Fruit fly (Drosophila melanogaster) whole organism, embryonic: ENCODE measurements around the gene CG33986.

Experiments used
- B-H2 ChIP-seq: fragments of 200-800 bp; sonication (Bioruptor generic); optimal IDR thresholded peaks from 2 replicates; lab custom pipeline; 2018; ENCODE audit warnings: missing biosample characterization, mild to moderate bottlenecking, missing genetic modification characterization
- CG10209 ChIP-seq: fragments of 200-800 bp; sonication (Bioruptor generic); optimal IDR thresholded peaks from 3 replicates; lab custom pipeline; 2017; ENCODE audit warnings: missing biosample characterization, mild to moderate bottlenecking, missing genetic modification characterization, missing genetic modification reagents
- CG11504 ChIP-seq: fragments of 200-800 bp; sonication (Bioruptor generic); optimal IDR thresholded peaks from 3 replicates; lab custom pipeline; 2019; ENCODE audit warnings: missing biosample characterization, mild to moderate bottlenecking, missing genetic modification characterization, moderate library complexity
- CG12659 ChIP-seq: fragments of 200-800 bp; sonication (Bioruptor generic); optimal IDR thresholded peaks from 3 replicates; lab custom pipeline; 2017; ENCODE audit warnings: mild to moderate bottlenecking, missing biosample characterization, missing genetic modification reagents, missing genetic modification characterization
- CG15479 ChIP-seq: fragments of 200-800 bp; sonication (Bioruptor generic); optimal IDR thresholded peaks from 3 replicates; lab custom pipeline; 2019; ENCODE audit warnings: missing biosample characterization, mild to moderate bottlenecking, missing genetic modification characterization, moderate library complexity
- CG17385 ChIP-seq: fragments of 200-800 bp; sonication (Bioruptor generic); optimal IDR thresholded peaks from 3 replicates; lab custom pipeline; 2018; ENCODE audit warnings: missing biosample characterization, mild to moderate bottlenecking, missing genetic modification characterization
- CG2199 ChIP-seq: fragments of 200-800 bp; sonication (Bioruptor generic); IDR thresholded peaks from 3 replicates; pipeline ENCODE4 v1.3.6; 2022; ENCODE audit warnings: missing biosample characterization, missing genetic modification characterization
- CG2678 ChIP-seq: fragments of 200-800 bp; sonication (Bioruptor generic); optimal IDR thresholded peaks from 3 replicates; lab custom pipeline; 2019; ENCODE audit warnings: missing biosample characterization, mild to moderate bottlenecking, missing genetic modification characterization, moderate library complexity
- CG31365 ChIP-seq: fragments of 200-800 bp; sonication (Bioruptor generic); optimal IDR thresholded peaks from 2 replicates; lab custom pipeline; 2018; ENCODE audit warnings: missing biosample characterization, mild to moderate bottlenecking, missing genetic modification characterization
- CG33557 ChIP-seq: fragments of 200-800 bp; sonication (Bioruptor generic); optimal IDR thresholded peaks from 2 replicates; lab custom pipeline; 2019; ENCODE audit warnings: missing biosample characterization, mild to moderate bottlenecking, missing genetic modification characterization, moderate library complexity
- CG4360 ChIP-seq: fragments of 200-800 bp; sonication (Bioruptor generic); IDR thresholded peaks from 2 replicates; pipeline ENCODE4 v1.3.6; 2022; ENCODE audit warnings: missing biosample characterization, missing genetic modification characterization
- CG6765 ChIP-seq: fragments of 200-800 bp; sonication (Bioruptor generic); optimal IDR thresholded peaks from 3 replicates; lab custom pipeline; 2017; ENCODE audit warnings: missing biosample characterization, mild to moderate bottlenecking, missing genetic modification characterization
- CG7556 ChIP-seq: fragments of 200-800 bp; sonication (Bioruptor generic); optimal IDR thresholded peaks from 2 replicates; lab custom pipeline; 2017; ENCODE audit warnings: missing biosample characterization, mild to moderate bottlenecking, missing genetic modification characterization
- CG7987 ChIP-seq: fragments of 200-800 bp; sonication (Bioruptor generic); optimal IDR thresholded peaks from 2 replicates; lab custom pipeline; 2018; ENCODE audit warnings: missing biosample characterization, mild to moderate bottlenecking, missing genetic modification characterization, moderate library complexity
- CG9797 ChIP-seq: fragments of 200-800 bp; sonication (Bioruptor generic); optimal IDR thresholded peaks from 3 replicates; lab custom pipeline; 2018; ENCODE audit warnings: missing biosample characterization, mild to moderate bottlenecking, missing genetic modification characterization
- CHES-1-like ChIP-seq: fragments of 200-800 bp; sonication (Bioruptor generic); optimal IDR thresholded peaks from 2 replicates; lab custom pipeline; 2016; ENCODE audit warnings: missing biosample characterization, missing genetic modification characterization
- Dip3 ChIP-seq: fragments of 200-800 bp; sonication (Bioruptor generic); optimal IDR thresholded peaks from 3 replicates; lab custom pipeline; 2016; ENCODE audit warnings: missing biosample characterization, missing genetic modification characterization
- Doc2 ChIP-seq: fragments of 200-800 bp; sonication (Bioruptor generic); IDR thresholded peaks from 2 replicates; pipeline ENCODE4 v1.3.6; 2022; ENCODE audit warnings: missing biosample characterization, missing genetic modification characterization
- Ets97D ChIP-seq: fragments of 200-800 bp; sonication (Bioruptor generic); optimal IDR thresholded peaks from 3 replicates; lab custom pipeline; 2016; ENCODE audit warnings: missing biosample characterization, missing genetic modification characterization
- HLH54F ChIP-seq: fragments of 200-800 bp; sonication (Bioruptor generic); optimal IDR thresholded peaks from 3 replicates; lab custom pipeline; 2016; ENCODE audit warnings: missing biosample characterization, missing genetic modification characterization
- Hand ChIP-seq: fragments of 200-800 bp; sonication (Bioruptor generic); optimal IDR thresholded peaks from 2 replicates; lab custom pipeline; 2017; ENCODE audit warnings: mild to moderate bottlenecking, missing biosample characterization, missing genetic modification reagents, missing genetic modification characterization
- Hr51 ChIP-seq, 2 experiments: fragments of 200-800 bp; sonication (Bioruptor generic); optimal IDR thresholded peaks; 2 replicates in 1 of 2; 3 replicates in 1 of 2; lab custom pipeline; 2016 to 2018; ENCODE audit warnings: missing biosample characterization in 2 of 2, missing genetic modification characterization in 2 of 2, mild to moderate bottlenecking in 1 of 2, moderate library complexity in 1 of 2
- Lhr ChIP-seq: fragments of 200-800 bp; sonication (Bioruptor generic); optimal IDR thresholded peaks from 3 replicates; lab custom pipeline; 2017; ENCODE audit warnings: mild to moderate bottlenecking, missing biosample characterization, missing genetic modification reagents, missing genetic modification characterization
- MESR4 ChIP-seq: fragments of 200-800 bp; sonication (Bioruptor generic); optimal IDR thresholded peaks from 2 replicates; lab custom pipeline; 2018; ENCODE audit warnings: missing biosample characterization, mild to moderate bottlenecking, missing genetic modification characterization, moderate library complexity
- Med ChIP-seq: fragments of 200-800 bp; sonication (Bioruptor generic); peaks from one replicate; lab custom pipeline; 2016; ENCODE audit warnings: missing biosample characterization, missing genetic modification characterization, mild to moderate bottlenecking, inconsistent platforms, moderate library complexity
- Myb ChIP-seq: fragments of 200-800 bp; sonication (Bioruptor generic); optimal IDR thresholded peaks from 2 replicates; lab custom pipeline; 2016; ENCODE audit warnings: missing biosample characterization, missing genetic modification characterization
- Neu2 ChIP-seq: fragments of 200-800 bp; sonication (Bioruptor generic); optimal IDR thresholded peaks from 3 replicates; lab custom pipeline; 2016; ENCODE audit warnings: missing biosample characterization, missing genetic modification characterization, borderline replicate concordance
- Ptx1 ChIP-seq: fragments of 200-800 bp; sonication (Bioruptor generic); IDR thresholded peaks from 2 replicates; pipeline ENCODE4 v1.3.6; 2022; ENCODE audit warnings: missing biosample characterization, missing genetic modification characterization
- Vsx1 ChIP-seq: fragments of 200-800 bp; sonication (Bioruptor generic); optimal IDR thresholded peaks from 2 replicates; lab custom pipeline; 2017; ENCODE audit warnings: missing biosample characterization, mild to moderate bottlenecking, missing genetic modification characterization, missing genetic modification reagents
- amos ChIP-seq: fragments of 200-800 bp; sonication (Bioruptor generic); IDR thresholded peaks from 2 replicates; pipeline ENCODE4 v1.3.6; 2022; ENCODE audit warnings: missing biosample characterization, missing genetic modification characterization; ENCODE audit not compliant: partially characterized antibody
- aop ChIP-seq: fragments of 200-800 bp; sonication (Bioruptor generic); IDR thresholded peaks from 2 replicates; pipeline ENCODE4 v1.3.6; 2022; ENCODE audit warnings: missing biosample characterization, missing genetic modification characterization
- bab2 ChIP-seq: fragments of 200-800 bp; sonication (Bioruptor generic); optimal IDR thresholded peaks from 2 replicates; lab custom pipeline; 2016; ENCODE audit warnings: missing biosample characterization, missing genetic modification characterization
- bbx ChIP-seq: fragments of 200-800 bp; sonication (Bioruptor generic); IDR thresholded peaks from 2 replicates; pipeline ENCODE4 v1.3.6; 2022; ENCODE audit warnings: missing biosample characterization, missing genetic modification characterization; ENCODE audit not compliant: partially characterized antibody
- cg ChIP-seq: fragments of 200-800 bp; sonication (Bioruptor generic); optimal IDR thresholded peaks from 3 replicates; lab custom pipeline; 2019; ENCODE audit warnings: missing biosample characterization, mild to moderate bottlenecking, missing genetic modification characterization, moderate library complexity
- eve ChIP-seq, 2 experiments: fragments of >200 bp; optimal IDR thresholded peaks; 2 replicates each; lab custom pipeline; 2017; ENCODE audit warnings: missing biosample characterization in 2 of 2, missing genetic modification characterization in 2 of 2
- exex ChIP-seq: fragments of 200-800 bp; sonication (Bioruptor generic); optimal IDR thresholded peaks from 4 replicates; lab custom pipeline; 2018; ENCODE audit warnings: missing biosample characterization, mild to moderate bottlenecking, missing genetic modification characterization, moderate library complexity
- fd96Cb ChIP-seq: fragments of 200-800 bp; sonication (Bioruptor generic); optimal IDR thresholded peaks from 2 replicates; lab custom pipeline; 2018; ENCODE audit warnings: missing biosample characterization, mild to moderate bottlenecking, missing genetic modification characterization, moderate library complexity
- gce ChIP-seq: fragments of 200-800 bp; sonication (Bioruptor generic); IDR thresholded peaks from 3 replicates; pipeline ENCODE4 v1.3.6; 2022; ENCODE audit warnings: missing biosample characterization, missing genetic modification characterization
- lilli ChIP-seq: fragments of 200-800 bp; sonication (Bioruptor generic); optimal IDR thresholded peaks from 3 replicates; lab custom pipeline; 2016; ENCODE audit warnings: missing biosample characterization, missing genetic modification characterization
- nom ChIP-seq: fragments of 200-800 bp; sonication (Bioruptor generic); optimal IDR thresholded peaks from 2 replicates; lab custom pipeline; 2017; ENCODE audit warnings: missing biosample characterization, missing genetic modification characterization, mild to moderate bottlenecking, moderate library complexity, missing genetic modification reagents
- pb ChIP-seq: fragments of 200-800 bp; sonication (Bioruptor generic); optimal IDR thresholded peaks from 3 replicates; lab custom pipeline; 2016; ENCODE audit warnings: missing biosample characterization, missing genetic modification characterization
- repo ChIP-seq: fragments of 200-800 bp; sonication (Bioruptor generic); optimal IDR thresholded peaks from 2 replicates; lab custom pipeline; 2016; ENCODE audit warnings: missing biosample characterization, missing genetic modification characterization
- sd ChIP-seq: fragments of 200-800 bp; sonication (Bioruptor generic); optimal IDR thresholded peaks from 3 replicates; lab custom pipeline; 2018; ENCODE audit warnings: missing biosample characterization, mild to moderate bottlenecking, missing genetic modification characterization, moderate library complexity
- seq ChIP-seq: fragments of 200-800 bp; sonication (Bioruptor generic); IDR thresholded peaks from 2 replicates; pipeline ENCODE4 v1.3.6; 2022; ENCODE audit warnings: missing biosample characterization, missing genetic modification characterization
- sim ChIP-seq: fragments of 200-800 bp; sonication (Bioruptor generic); IDR thresholded peaks from 2 replicates; pipeline ENCODE4 v1.3.6; 2022; ENCODE audit warnings: missing biosample characterization, missing genetic modification characterization
- stc ChIP-seq: fragments of 200-800 bp; sonication (Bioruptor generic); IDR thresholded peaks from 2 replicates; pipeline ENCODE4 v1.3.6; 2022; ENCODE audit warnings: missing biosample characterization, missing genetic modification characterization
- tna ChIP-seq: fragments of 200-800 bp; sonication (Bioruptor generic); IDR thresholded peaks from 2 replicates; pipeline ENCODE4 v1.3.6; 2022; ENCODE audit warnings: missing biosample characterization, missing genetic modification characterization; ENCODE audit not compliant: partially characterized antibody
- unc-4 ChIP-seq: fragments of 200-800 bp; sonication (Bioruptor generic); IDR thresholded peaks from 2 replicates; pipeline ENCODE4 v1.3.6; 2022; ENCODE audit warnings: missing biosample characterization, missing genetic modification characterization; ENCODE audit not compliant: partially characterized antibody
- zfh1 ChIP-seq: fragments of 200-800 bp; sonication (Bioruptor generic); IDR thresholded peaks from 3 replicates; pipeline ENCODE4 v1.3.6; 2022; ENCODE audit warnings: missing biosample characterization, missing genetic modification characterization

Gene CG33986

dm6 chr3L:15514814-15515495 is 10.1 kb downstream of the CG33986 start (continued):
- TF ChIP-seq Lhr (GFP tag; lab: Kevin White, UChicago): no peak
- TF ChIP-seq CG10209: no peak
- no peak for TF ChIP-seq lilli (GFP tag; lab: Kevin White, UChicago)
- no peak for TF ChIP-seq Myb
- peak; percentile 91 for TF ChIP-seq CG17385 (GFP tag; lab: Kevin White, UChicago)
- TF ChIP-seq MESR4: no peak
- TF ChIP-seq bab2 (GFP tag; lab: Kevin White, UChicago): no peak
- TF ChIP-seq CG15479 (GFP tag; lab: Kevin White, UChicago): no peak
- TF ChIP-seq CG31365 (tag; lab: Kevin White, UChicago): no peak
- no peak for TF ChIP-seq HLH54F
- peak; percentile 17 for TF ChIP-seq sd (tag; lab: Kevin White, UChicago)
- TF ChIP-seq CG7987 (GFP tag; lab: Kevin White, UChicago): no peak
- peak in 1 of 2 experiments; percentile 81 for TF ChIP-seq eve (GFP tag; optimal IDR thresholded peaks at IDR 0.05; lab: Kevin White, UChicago)
- no peak for TF ChIP-seq gce
- TF ChIP-seq Hand (GFP tag; lab: Kevin White, UChicago): peak; percentile 24
- no peak for TF ChIP-seq CHES-1-like
- no peak for TF ChIP-seq CG33557 (GFP tag; lab: Kevin White, UChicago)
- TF ChIP-seq CG9797 (GFP tag; lab: Kevin White, UChicago): no peak
- no peak for TF ChIP-seq CG7556 (GFP tag; lab: Kevin White, UChicago)
- no peak for TF ChIP-seq Neu2 (GFP tag; lab: Kevin White, UChicago)
- TF ChIP-seq tna (GFP tag; lab: Robert Waterston, UW): no peak
- no peak for TF ChIP-seq pb
- no peak for TF ChIP-seq Dip3 (GFP tag; lab: Kevin White, UChicago)
- TF ChIP-seq Hr51 (GFP tag; optimal IDR thresholded peaks at IDR 0.05; lab: Kevin White, UChicago): no peak
- 0 out of 3 replicates have a peak, but pooled peaks have one; percentile 33 for TF ChIP-seq CG2199 (GFP tag; lab: Robert Waterston, UW)
- TF ChIP-seq CG11504 (tag; lab: Kevin White, UChicago): no peak
- TF ChIP-seq aop: no peak
- peak; percentile 0 for TF ChIP-seq B-H2 (GFP tag; lab: Kevin White, UChicago)
- no peak for TF ChIP-seq bbx (GFP tag; lab: Robert Waterston, UW)
- no peak for TF ChIP-seq seq (GFP tag; lab: Robert Waterston, UW)
- TF ChIP-seq CG12659 (GFP tag; lab: Kevin White, UChicago): no peak
- TF ChIP-seq amos (GFP tag; lab: Robert Waterston, UW): no peak
- no peak for TF ChIP-seq Doc2 (GFP tag; lab: Robert Waterston, UW)
- no peak for TF ChIP-seq Ptx1 (GFP tag; lab: Robert Waterston, UW)
- 0 out of 2 replicates have a peak, but pooled peaks have one; percentile 10 for TF ChIP-seq unc-4 (GFP tag; lab: Robert Waterston, UW)
- peak; percentile 28 for TF ChIP-seq Vsx1 (GFP tag; lab: Kevin White, UChicago)
- no peak for TF ChIP-seq Ets97D (GFP tag; lab: Kevin White, UChicago)
- TF ChIP-seq CG4360 (GFP tag; lab: Robert Waterston, UW): peak; percentile 81
- TF ChIP-seq cg (GFP tag; lab: Kevin White, UChicago): peak; percentile 17
- TF ChIP-seq nom (GFP tag; lab: Kevin White, UChicago): no peak
- TF ChIP-seq zfh1 (GFP tag; lab: Robert Waterston, UW): no peak
- TF ChIP-seq stc (GFP tag; lab: Robert Waterston, UW): no peak
- peak; percentile 43 for TF ChIP-seq exex (tag; lab: Kevin White, UChicago)
- peak; percentile 17 for TF ChIP-seq CG6765 (GFP tag; lab: Kevin White, UChicago)
- no peak for TF ChIP-seq repo
- no peak for TF ChIP-seq fd96Cb (tag; lab: Kevin White, UChicago)
- no peak for TF ChIP-seq CG2678 (tag; lab: Kevin White, UChicago)
- no peak for TF ChIP-seq sim (GFP tag; lab: Robert Waterston, UW)
- peak; percentile 77 for TF ChIP-seq Med (GFP tag; lab: Kevin White, UChicago)
